Fruit fly (Drosophila melanogaster): ENCODE data around the gene CG31464.

dm6 chr3R:8334982-8335381, 43.9 kb downstream of the CG31464 start:
- TF ChIP-seq CG15601 (tag; optimal IDR thresholded peaks at IDR 0.05) (no peak), slp2 (GFP tag; optimal IDR thresholded peaks at IDR 0.05) (no peak), ems (GFP tag; optimal IDR thresholded peaks at IDR 0.05) (no peak), Lhr (GFP tag; optimal IDR thresholded peaks at IDR 0.05) (no peak), D19B (GFP tag; optimal IDR thresholded peaks at IDR 0.05) (no peak), Rx (GFP tag; IDR thresholded peaks at IDR 0.05) (no peak)
